Worm (Caenorhabditis elegans): ENCODE results near the gene ifd-1.

ifd-1 gene

DNA sequence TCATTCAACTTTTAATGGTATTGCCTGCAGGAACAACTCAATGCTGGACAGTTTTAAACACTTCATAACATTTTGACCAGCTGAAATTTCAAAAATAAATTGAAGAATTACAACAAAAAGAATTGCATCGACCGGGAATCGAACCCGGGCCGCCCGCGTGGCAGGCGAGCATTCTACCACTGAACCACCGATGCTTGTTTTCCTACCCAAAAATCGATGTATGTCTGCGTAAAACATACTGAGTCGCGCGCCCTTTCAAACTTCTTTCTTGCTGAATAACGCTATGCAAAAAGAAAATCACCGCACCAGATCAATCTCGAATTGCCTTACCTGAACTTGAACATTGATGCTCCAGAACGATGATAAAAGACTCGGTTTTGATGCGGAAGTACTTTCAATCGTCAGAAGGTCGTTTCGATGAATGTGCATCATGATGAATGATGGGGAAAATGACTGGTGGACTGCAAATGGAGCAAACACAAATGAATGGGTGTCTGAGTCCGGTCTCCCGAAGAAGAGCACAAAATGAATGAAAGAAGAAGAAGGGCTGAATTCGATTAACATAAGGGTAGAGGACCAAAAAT is 27.5 kb downstream of the ifd-1 start, which contains the start of gene R04E5.7 (continued):
- no peak for TF ChIP-seq ceh-82 (tag; optimal IDR thresholded peaks at IDR 0.05)
- TF ChIP-seq eor-1 (tag; optimal IDR thresholded peaks at IDR 0.05), result no peak
- no peak for TF ChIP-seq jun-1 (tag; optimal IDR thresholded peaks at IDR 0.05)

DNA sequence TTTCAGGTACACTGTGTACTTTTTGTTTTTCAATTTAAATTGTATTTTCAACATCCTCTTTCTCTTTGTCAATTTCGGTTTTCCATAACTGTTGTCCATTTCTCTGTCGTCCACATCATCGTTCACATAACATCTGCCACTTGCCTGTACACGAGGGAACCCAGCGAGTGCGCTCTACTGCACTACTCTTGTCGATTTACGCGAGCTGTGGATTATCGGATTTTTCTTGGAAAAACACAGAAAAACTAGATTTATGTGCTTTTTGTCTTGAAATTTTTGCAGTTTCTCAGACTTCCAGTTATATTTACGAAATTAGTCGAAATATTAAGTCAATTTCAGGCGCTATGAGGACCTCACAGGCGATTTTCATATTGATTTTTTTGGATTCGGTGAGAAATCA is 32.4 kb downstream of the ifd-1 start, which contains the start of gene chup-1:
Gene chup-1, plus strand, starts transcription at position 340 of the 400 bp plus-strand sequence.
- TF ChIP-seq lin-39 (tag; optimal IDR thresholded peaks at IDR 0.05), result peak; percentile 46
- no peak for TF ChIP-seq nhr-11 (tag; optimal IDR thresholded peaks at IDR 0.05)
- peak; percentile 22 for TF ChIP-seq elt-2 (tag; optimal IDR thresholded peaks at IDR 0.05)
- TF ChIP-seq nhr-67 (tag; optimal IDR thresholded peaks at IDR 0.05), result no peak
- no peak for TF ChIP-seq nhr-43 (tag; optimal IDR thresholded peaks at IDR 0.05; ENCODE audit: poor library complexity, severe bottlenecking)
- TF ChIP-seq nhr-12 (tag; optimal IDR thresholded peaks at IDR 0.05), result no peak
- TF ChIP-seq mml-1 (tag; optimal IDR thresholded peaks at IDR 0.05), result no peak
- no peak for TF ChIP-seq mdl-1 (tag; optimal IDR thresholded peaks at IDR 0.05)
- TF ChIP-seq lsy-12 (tag; optimal IDR thresholded peaks at IDR 0.05), result no peak
- no peak for TF ChIP-seq ceh-9 (tag; optimal IDR thresholded peaks at IDR 0.05)
- no peak for TF ChIP-seq elt-3 (tag; optimal IDR thresholded peaks at IDR 0.05)
- no peak for TF ChIP-seq sea-2 (GFP tag; optimal IDR thresholded peaks at IDR 0.05)
- no peak for TF ChIP-seq fkh-2 (tag; optimal IDR thresholded peaks at IDR 0.05)
- no peak for TF ChIP-seq ceh-82 (tag; optimal IDR thresholded peaks at IDR 0.05)
- no peak for TF ChIP-seq fkh-10 (GFP tag; optimal IDR thresholded peaks at IDR 0.05)
- TF ChIP-seq snpc-4 (tag; optimal IDR thresholded peaks at IDR 0.05), result peak; percentile 18
- no peak for TF ChIP-seq aly-2 (tag; optimal IDR thresholded peaks at IDR 0.05)
- TF ChIP-seq R02D3.7 (tag; optimal IDR thresholded peaks at IDR 0.05), result peak; percentile 89
- TF ChIP-seq daf-12 (tag; optimal IDR thresholded peaks at IDR 0.05), result no peak
- TF ChIP-seq ama-1 (optimal IDR thresholded peaks at IDR 0.05), result no peak
- no peak for TF ChIP-seq hmg-11 (tag; optimal IDR thresholded peaks at IDR 0.05)
- TF ChIP-seq pqm-1 (tag; optimal IDR thresholded peaks at IDR 0.05), result no peak
- no peak for TF ChIP-seq nhr-25 (tag; optimal IDR thresholded peaks at IDR 0.05)
- no peak for TF ChIP-seq unc-39 (tag; optimal IDR thresholded peaks at IDR 0.05)
- no peak for TF ChIP-seq egl-27 (tag; optimal IDR thresholded peaks at IDR 0.05)
- TF ChIP-seq nhr-76 (tag; optimal IDR thresholded peaks at IDR 0.05), result no peak
- TF ChIP-seq egl-5 (tag; optimal IDR thresholded peaks at IDR 0.05), result peak; percentile 33
- TF ChIP-seq nhr-237 (tag; optimal IDR thresholded peaks at IDR 0.05), result no peak
- no peak for TF ChIP-seq jun-1 (tag; optimal IDR thresholded peaks at IDR 0.05)
- peak; percentile 41 for TF ChIP-seq nfya-1 (tag; optimal IDR thresholded peaks at IDR 0.05; ENCODE audit: insufficient read depth)
- peak; percentile 55 for TF ChIP-seq lin-15B (tag; optimal IDR thresholded peaks at IDR 0.05)
- no peak for TF ChIP-seq ZK546.5 (tag; optimal IDR thresholded peaks at IDR 0.05)
- TF ChIP-seq ceh-28 (tag; optimal IDR thresholded peaks at IDR 0.05), result no peak
- TF ChIP-seq ztf-11 (tag; optimal IDR thresholded peaks at IDR 0.05), result no peak
- TF ChIP-seq pha-4 (tag; optimal IDR thresholded peaks at IDR 0.05), result peak; percentile 60
- TF ChIP-seq nhr-23 (tag; optimal IDR thresholded peaks at IDR 0.05), result no peak
- TF ChIP-seq zag-1 (tag; optimal IDR thresholded peaks at IDR 0.05), result no peak
- TF ChIP-seq ceh-16 (tag; optimal IDR thresholded peaks at IDR 0.05), result no peak
- TF ChIP-seq nhr-77 (tag; optimal IDR thresholded peaks at IDR 0.05), result no peak
- no peak for TF ChIP-seq ztf-4 (tag; optimal IDR thresholded peaks at IDR 0.05)

DNA sequence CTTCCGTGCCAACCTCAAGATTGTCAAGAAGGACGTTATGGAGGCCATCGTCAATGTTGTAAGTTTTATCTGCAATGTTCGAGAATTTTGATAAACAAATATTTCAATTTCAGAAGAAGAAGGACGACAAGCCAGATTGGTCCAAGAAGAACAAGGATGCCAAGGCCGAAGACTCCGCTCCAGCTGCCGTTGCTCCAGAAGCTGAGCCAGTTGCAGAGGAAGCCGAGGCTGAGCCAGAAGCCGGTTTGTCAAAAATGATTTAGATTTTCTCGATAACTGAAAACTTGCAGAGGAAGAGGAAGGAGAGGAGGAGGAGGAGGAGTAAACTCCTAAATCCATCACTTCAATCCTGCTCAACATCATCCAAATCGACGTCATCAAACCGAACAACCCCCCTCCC is 34.2 kb downstream of the ifd-1 start:
- TF ChIP-seq elt-2 (tag; optimal IDR thresholded peaks at IDR 0.05) (no peak), nhr-67 (tag; optimal IDR thresholded peaks at IDR 0.05) (no peak), elt-1 (tag; optimal IDR thresholded peaks at IDR 0.05) (no peak), nhr-28 (tag; optimal IDR thresholded peaks at IDR 0.05) (no peak), ztf-11 (tag; optimal IDR thresholded peaks at IDR 0.05) (no peak), daf-12 (tag; optimal IDR thresholded peaks at IDR 0.05) (no peak), pqm-1 (tag; optimal IDR thresholded peaks at IDR 0.05) (no peak), sea-2 (GFP tag; optimal IDR thresholded peaks at IDR 0.05) (no peak), nhr-237 (tag; optimal IDR thresholded peaks at IDR 0.05) (no peak), ceh-16 (tag; optimal IDR thresholded peaks at IDR 0.05) (no peak), hmg-11 (tag; optimal IDR thresholded peaks at IDR 0.05) (no peak), pha-4 (tag; optimal IDR thresholded peaks at IDR 0.05) (no peak), elt-3 (tag; optimal IDR thresholded peaks at IDR 0.05) (no peak), nhr-11 (tag; optimal IDR thresholded peaks at IDR 0.05) (no peak), lin-39 (tag; optimal IDR thresholded peaks at IDR 0.05) (no peak), ceh-82 (tag; optimal IDR thresholded peaks at IDR 0.05) (no peak), jun-1 (tag; optimal IDR thresholded peaks at IDR 0.05) (no peak), fkh-2 (tag; optimal IDR thresholded peaks at IDR 0.05) (no peak), ztf-4 (tag; optimal IDR thresholded peaks at IDR 0.05) (no peak)
